Worm (Caenorhabditis elegans) whole organism, L3 larva: Measurements from ENCODE around the gene twk-6.
"Not testable (repeated sequence)": the region's sequence is repeated elsewhere in the genome, so short reads cannot be mapped to it uniquely, and the experiment has no call there.

Source experiments
- R02D3.7 ChIP-seq: fragments of 150-350 bp; optimal IDR thresholded peaks from 2 replicates; lab custom pipeline; 2014; ENCODE audit warnings: missing biosample characterization, missing genetic modification characterization
- aly-2 ChIP-seq: fragments of 150-350 bp; optimal IDR thresholded peaks from 2 replicates; lab custom pipeline; 2014; ENCODE audit warnings: missing biosample characterization, missing genetic modification characterization
- ama-1 ChIP-seq: fragments of 150-350 bp; optimal IDR thresholded peaks from 2 replicates; lab custom pipeline; 2018
- ceh-16 ChIP-seq: sonication (generic microtip); optimal IDR thresholded peaks from 2 replicates; lab custom pipeline; 2017; ENCODE audit warnings: missing biosample characterization, missing genetic modification characterization
- ceh-28 ChIP-seq: fragments of 150-350 bp; optimal IDR thresholded peaks from 2 replicates; lab custom pipeline; 2014; ENCODE audit warnings: missing biosample characterization, missing genetic modification reagents, missing genetic modification characterization
- ceh-82 ChIP-seq: fragments of 150-350 bp; optimal IDR thresholded peaks from 2 replicates; lab custom pipeline; 2014; ENCODE audit warnings: missing biosample characterization, missing genetic modification characterization
- ceh-9 ChIP-seq: sonication (generic microtip); optimal IDR thresholded peaks from 2 replicates; lab custom pipeline; 2018; ENCODE audit warnings: missing biosample characterization, missing genetic modification characterization
- egl-5 ChIP-seq: fragments of 150-350 bp; optimal IDR thresholded peaks from 2 replicates; lab custom pipeline; 2017; ENCODE audit warnings: missing biosample characterization, missing genetic modification reagents, missing genetic modification characterization, inconsistent platforms
- elt-1 ChIP-seq: fragments of 150-350 bp; optimal IDR thresholded peaks from 2 replicates; lab custom pipeline; 2014; ENCODE audit warnings: missing biosample characterization, missing genetic modification characterization
- elt-2 ChIP-seq: sonication (generic microtip); optimal IDR thresholded peaks from 2 replicates; lab custom pipeline; 2016; ENCODE audit warnings: missing genetic modification reagents, mild to moderate bottlenecking, missing genetic modification characterization, missing compliant biosample characterization
- fkh-10 ChIP-seq: sonication (generic microtip); optimal IDR thresholded peaks from 2 replicates; lab custom pipeline; 2017; ENCODE audit warnings: missing biosample characterization, missing genetic modification reagents, missing genetic modification characterization
- fkh-2 ChIP-seq: fragments of 150-350 bp; optimal IDR thresholded peaks from 2 replicates; lab custom pipeline; 2014; ENCODE audit warnings: missing biosample characterization, missing genetic modification reagents, missing genetic modification characterization
- fos-1 ChIP-seq: fragments of 150-350 bp; optimal IDR thresholded peaks from 2 replicates; lab custom pipeline; 2014; ENCODE audit warnings: missing biosample characterization, missing genetic modification characterization
- hmg-11 ChIP-seq: sonication (generic microtip); optimal IDR thresholded peaks from 2 replicates; lab custom pipeline; 2016; ENCODE audit warnings: missing genetic modification characterization, missing compliant biosample characterization
- jun-1 ChIP-seq: fragments of 150-350 bp; optimal IDR thresholded peaks from 2 replicates; lab custom pipeline; 2014; ENCODE audit warnings: missing biosample characterization, missing genetic modification reagents, missing genetic modification characterization
- lin-15B ChIP-seq: fragments of 150-350 bp; optimal IDR thresholded peaks from 2 replicates; lab custom pipeline; 2014; ENCODE audit warnings: missing biosample characterization, missing genetic modification characterization
- lin-39 ChIP-seq: fragments of 150-350 bp; optimal IDR thresholded peaks from 2 replicates; lab custom pipeline; 2018; ENCODE audit warnings: missing biosample characterization, missing genetic modification reagents, missing genetic modification characterization
- lsy-12 ChIP-seq: sonication (generic microtip); optimal IDR thresholded peaks from 2 replicates; lab custom pipeline; 2016; ENCODE audit warnings: mild to moderate bottlenecking, missing genetic modification characterization, missing compliant biosample characterization
- mml-1 ChIP-seq: fragments of 150-350 bp; sonication (generic microtip); optimal IDR thresholded peaks from 3 replicates; lab custom pipeline; 2014; ENCODE audit warnings: missing biosample characterization, missing genetic modification characterization
- nfya-1 ChIP-seq: sonication (generic microtip); optimal IDR thresholded peaks from 2 replicates; lab custom pipeline; 2017; ENCODE audit warnings: missing genetic modification characterization, mild to moderate bottlenecking, missing compliant biosample characterization, antibody characterized with exemption, moderate library complexity; ENCODE audit not compliant: insufficient read depth
- nhr-12 ChIP-seq: fragments of 150-350 bp; optimal IDR thresholded peaks from 2 replicates; lab custom pipeline; 2014; ENCODE audit warnings: missing biosample characterization, missing genetic modification characterization
- nhr-23 ChIP-seq: fragments of 150-350 bp; optimal IDR thresholded peaks from 2 replicates; lab custom pipeline; 2014; ENCODE audit warnings: missing biosample characterization, missing genetic modification reagents, missing genetic modification characterization
- nhr-25 ChIP-seq: sonication (generic microtip); optimal IDR thresholded peaks from 2 replicates; lab custom pipeline; 2017; ENCODE audit warnings: missing biosample characterization, missing genetic modification characterization
- nhr-43 ChIP-seq: sonication (generic microtip); optimal IDR thresholded peaks from 2 replicates; lab custom pipeline; 2016; ENCODE audit warnings: mild to moderate bottlenecking, missing genetic modification characterization, missing compliant biosample characterization; ENCODE audit not compliant: poor library complexity, severe bottlenecking
- nhr-67 ChIP-seq: fragments of 150-350 bp; optimal IDR thresholded peaks from 2 replicates; lab custom pipeline; 2014; ENCODE audit warnings: missing biosample characterization, missing genetic modification characterization
- nhr-76 ChIP-seq: fragments of 150-350 bp; sonication (generic microtip); optimal IDR thresholded peaks from 5 replicates; lab custom pipeline; 2014; ENCODE audit warnings: missing biosample characterization, missing genetic modification characterization
- nhr-77 ChIP-seq: fragments of 150-350 bp; optimal IDR thresholded peaks from 2 replicates; lab custom pipeline; 2014; ENCODE audit warnings: missing biosample characterization, missing genetic modification characterization
- pha-4 ChIP-seq: fragments of 150-350 bp; optimal IDR thresholded peaks from 2 replicates; lab custom pipeline; 2014; ENCODE audit warnings: missing biosample characterization, missing genetic modification reagents, missing genetic modification characterization
- pqm-1 ChIP-seq: fragments of 150-350 bp; optimal IDR thresholded peaks from 2 replicates; lab custom pipeline; 2017; ENCODE audit warnings: missing biosample characterization, missing genetic modification characterization, inconsistent platforms
- skn-1 ChIP-seq: fragments of 150-350 bp; optimal IDR thresholded peaks from 2 replicates; lab custom pipeline; 2014; ENCODE audit warnings: missing biosample characterization, missing genetic modification characterization
- snpc-4 ChIP-seq: fragments of 150-350 bp; optimal IDR thresholded peaks from 2 replicates; lab custom pipeline; 2014; ENCODE audit warnings: missing biosample characterization, missing genetic modification characterization
- tbx-2 ChIP-seq: sonication (generic microtip); optimal IDR thresholded peaks from 2 replicates; lab custom pipeline; 2016; ENCODE audit warnings: mild to moderate bottlenecking, missing genetic modification characterization, missing compliant biosample characterization
- unc-62 ChIP-seq: fragments of 150-350 bp; sonication (generic microtip); optimal IDR thresholded peaks from 4 replicates; lab custom pipeline; 2014; ENCODE audit warnings: missing biosample characterization, missing genetic modification reagents, missing genetic modification characterization
- zag-1 ChIP-seq: fragments of 150-350 bp; optimal IDR thresholded peaks from 2 replicates; lab custom pipeline; 2014; ENCODE audit warnings: missing biosample characterization, missing genetic modification characterization
- ztf-4 ChIP-seq: fragments of 150-350 bp; optimal IDR thresholded peaks from 2 replicates; lab custom pipeline; 2014; ENCODE audit warnings: missing biosample characterization, missing genetic modification characterization

Gene twk-6

DNA sequence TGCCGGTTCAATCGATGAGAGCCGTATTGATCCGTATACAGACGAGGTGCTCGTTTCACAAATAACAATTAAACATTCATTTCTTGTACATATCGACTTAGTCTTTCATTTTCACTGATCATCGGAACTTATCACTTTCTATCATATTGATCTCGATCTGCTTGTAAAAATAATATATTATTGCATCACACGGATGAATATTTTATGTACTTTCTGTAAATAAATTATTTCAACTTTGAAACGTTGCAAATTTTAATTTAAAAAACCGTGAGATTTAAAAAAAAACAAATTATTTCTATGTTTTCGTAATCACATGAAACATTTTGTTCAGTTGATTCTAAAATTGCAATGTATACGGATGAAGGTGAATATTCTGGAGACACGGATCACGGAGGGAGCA is at the start of gene twk-6:
Gene twk-6, plus strand, starts transcription at position 301 of the 400 bp plus-strand sequence.
- TF ChIP-seq nhr-67 (tag; lab: Kevin White, UChicago); nhr-76 (tag; lab: Kevin White, UChicago); fkh-2: not testable (repeated sequence)
- TF ChIP-seq, all 47 proteins: peak for 0; not testable (repeated sequence) for 47

DNA sequence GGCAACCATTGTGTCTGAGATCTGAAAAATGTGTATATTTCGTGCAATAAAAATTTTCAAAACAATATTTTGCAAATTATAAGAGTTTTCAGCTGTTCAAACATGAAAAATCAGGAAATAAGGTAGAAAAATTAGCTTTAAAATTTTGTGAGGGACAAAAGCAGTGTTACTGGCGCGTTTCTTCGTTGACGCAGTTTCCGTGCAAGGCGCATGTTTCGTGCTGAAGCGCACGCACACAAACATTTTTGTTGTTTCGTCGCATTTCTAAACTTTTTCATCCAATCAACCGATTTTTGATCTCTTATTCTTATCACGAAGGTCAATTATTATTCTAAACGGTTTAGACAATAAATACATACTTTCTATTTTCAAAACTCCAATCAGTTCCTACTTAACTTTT is 49.4 kb upstream of the twk-6 start, which contains the start of gene nifk-1:
Gene nifk-1, minus strand, starts transcription at position 27 of the 400 bp plus-strand sequence.
- TF ChIP-seq lin-39 (tag; lab: Kevin White, UChicago) (peak; percentile 55), jun-1 (peak; percentile 64), pha-4 (tag; lab: Kevin White, UChicago) (peak; percentile 86), nhr-77 (tag; lab: Kevin White, UChicago) (no peak), elt-2 (tag; lab: Kevin White, UChicago) (peak; percentile 67), ceh-28 (tag; lab: Kevin White, UChicago) (peak; percentile 8), hmg-11 (tag; lab: Kevin White, UChicago) (peak; percentile 74), aly-2 (tag; lab: Kevin White, UChicago) (no peak), nhr-12 (tag; lab: Kevin White, UChicago) (no peak), nhr-23 (tag; lab: Kevin White, UChicago) (peak; percentile 80), lin-15B (peak; percentile 70), snpc-4 (tag; lab: Kevin White, UChicago) (peak; percentile 80), R02D3.7 (peak; percentile 8), tbx-2 (tag; lab: Kevin White, UChicago) (no peak), pqm-1 (tag; lab: Kevin White, UChicago) (peak; percentile 12), nfya-1 (tag; lab: Kevin White, UChicago) (peak; percentile 65), ama-1 (peak; percentile 1), unc-62 (GFP tag; lab: Kevin White, UChicago) (no peak), nhr-43 (tag; lab: Kevin White, UChicago) (peak; percentile 6), nhr-25 (tag; lab: Kevin White, UChicago) (peak; percentile 54)

ce11 chrIII:4693695-4694094 is 49.0 kb upstream of the twk-6 start, which contains the start of gene T04A8.8:
Gene T04A8.8 (plus strand): TSS chrIII:4693995.
- TF ChIP-seq elt-1 (tag; lab: Kevin White, UChicago): no peak
- no peak for TF ChIP-seq ceh-16 (tag; lab: Kevin White, UChicago)
- TF ChIP-seq lin-39 (tag; lab: Kevin White, UChicago): no peak
- no peak for TF ChIP-seq zag-1 (tag; lab: Kevin White, UChicago)
- no peak for TF ChIP-seq fkh-2
- no peak for TF ChIP-seq nhr-25 (tag; lab: Kevin White, UChicago)
- no peak for TF ChIP-seq pha-4 (tag; lab: Kevin White, UChicago)
- no peak for TF ChIP-seq ama-1
- TF ChIP-seq skn-1: no peak
- TF ChIP-seq nhr-43 (tag; lab: Kevin White, UChicago): no peak
- no peak for TF ChIP-seq lsy-12 (tag; lab: Kevin White, UChicago)

ce11 chrIII:4695057-4695456 is 47.7 kb upstream of the twk-6 start, which contains the start of gene T04A8.7:
Gene T04A8.7 (plus strand): TSS chrIII:4695357.
- TF ChIP-seq ztf-4 (no peak), ceh-82 (tag; lab: Kevin White, UChicago) (no peak), mml-1 (tag; lab: Kevin White, UChicago) (no peak), fkh-10 (GFP tag; lab: Kevin White, UChicago) (no peak), nhr-76 (tag; lab: Kevin White, UChicago) (no peak), egl-5 (tag; lab: Kevin White, UChicago) (no peak), zag-1 (tag; lab: Kevin White, UChicago) (no peak), fos-1 (tag; lab: Kevin White, UChicago) (no peak)

ce11 chrIII:4696903-4697302 is 45.8 kb upstream of the twk-6 start:
- TF ChIP-seq ceh-9 (tag; lab: Kevin White, UChicago) (no peak), ceh-82 (tag; lab: Kevin White, UChicago) (no peak), elt-2 (tag; lab: Kevin White, UChicago) (no peak)
